Worm (Caenorhabditis elegans) whole organism, young adult: ENCODE measurements around the gene ccch-1.

Experiments used
- B0035.1 ChIP-seq: sonication (generic microtip); optimal IDR thresholded peaks from 2 replicates; lab custom pipeline; 2016; ENCODE audit warnings: missing genetic modification characterization, mild to moderate bottlenecking, missing compliant biosample characterization, missing genotype, missing genetic modification reagents
- C06A6.2 ChIP-seq: fragments of 200-800 bp; sonication (Bioruptor generic); conservative IDR thresholded peaks from 2 replicates; pipeline ENCODE4 v1.3.6; 2022; ENCODE audit warnings: missing genetic modification characterization, missing compliant biosample characterization
- C17E4.6 ChIP-seq: fragments of 200-800 bp; sonication (Bioruptor generic); IDR thresholded peaks from 2 replicates; pipeline ENCODE4 v1.3.6; 2022; ENCODE audit warnings: missing genetic modification reagents, missing genetic modification characterization, missing compliant biosample characterization
- D2030.7 ChIP-seq: fragments of 200-800 bp; sonication (Bioruptor generic); IDR thresholded peaks from 2 replicates; pipeline ENCODE4 v1.3.6; 2022; ENCODE audit warnings: missing genetic modification reagents, missing genetic modification characterization, missing compliant biosample characterization
- F23B12.7 ChIP-seq: sonication (generic microtip); optimal IDR thresholded peaks from 2 replicates; lab custom pipeline; 2017; ENCODE audit warnings: missing genetic modification characterization, mild to moderate bottlenecking, missing compliant biosample characterization, antibody characterized with exemption, moderate library complexity; ENCODE audit not compliant: insufficient read depth
- F33H1.4 ChIP-seq: fragments of 200-800 bp; sonication (Bioruptor generic); IDR thresholded peaks from 2 replicates; pipeline ENCODE4 v1.3.6; 2022; ENCODE audit warnings: missing genetic modification reagents, missing genetic modification characterization, missing compliant biosample characterization
- F57C9.4 ChIP-seq: sonication (generic microtip); optimal IDR thresholded peaks from 2 replicates; lab custom pipeline; 2017; ENCODE audit warnings: mild to moderate bottlenecking, missing genetic modification characterization, missing compliant biosample characterization
- K12H6.12 ChIP-seq: fragments of 200-800 bp; sonication (Bioruptor generic); optimal IDR thresholded peaks from 2 replicates; lab custom pipeline; 2018; ENCODE audit warnings: mild to moderate bottlenecking, missing genetic modification characterization, missing compliant biosample characterization
- Y53F4B.3 ChIP-seq: fragments of 200-800 bp; sonication (Bioruptor generic); IDR thresholded peaks from 2 replicates; pipeline ENCODE4 v1.3.6; 2022; ENCODE audit warnings: missing genetic modification reagents, missing genetic modification characterization, missing compliant biosample characterization
- Y56A3A.18 ChIP-seq: fragments of 200-800 bp; sonication (Bioruptor generic); IDR thresholded peaks from 2 replicates; pipeline ENCODE4 v1.3.6; 2022; ENCODE audit warnings: missing genetic modification reagents, missing genetic modification characterization, missing compliant biosample characterization
- Y95B8A.8 ChIP-seq: fragments of 200-800 bp; sonication (Bioruptor generic); IDR thresholded peaks from 2 replicates; pipeline ENCODE4 v1.3.6; 2022; ENCODE audit warnings: missing genetic modification reagents, missing genetic modification characterization, missing compliant biosample characterization
- aptf-2 ChIP-seq: fragments of 200-800 bp; sonication (Bioruptor generic); conservative IDR thresholded peaks from 2 replicates; pipeline ENCODE4 v1.3.6; 2022; ENCODE audit warnings: missing genetic modification reagents, missing genetic modification characterization, missing compliant biosample characterization
- athp-1 ChIP-seq: sonication (generic microtip); optimal IDR thresholded peaks from 2 replicates; lab custom pipeline; 2017; ENCODE audit warnings: mild to moderate bottlenecking, missing genetic modification characterization, missing compliant biosample characterization
- attf-5 ChIP-seq: fragments of 200-800 bp; sonication (Bioruptor generic); optimal IDR thresholded peaks from 2 replicates; lab custom pipeline; 2018; ENCODE audit warnings: mild to moderate bottlenecking, missing genetic modification characterization, missing compliant biosample characterization
- bed-2 ChIP-seq: fragments of 200-800 bp; sonication (Bioruptor generic); IDR thresholded peaks from 2 replicates; pipeline ENCODE4 v1.3.6; 2022; ENCODE audit warnings: missing genetic modification reagents, missing genetic modification characterization, missing compliant biosample characterization
- ccch-3 ChIP-seq: fragments of 200-800 bp; sonication (Bioruptor generic); optimal IDR thresholded peaks from 2 replicates; lab custom pipeline; 2018; ENCODE audit warnings: mild to moderate bottlenecking, missing genetic modification characterization, missing compliant biosample characterization
- cebp-2 ChIP-seq: fragments of 200-800 bp; sonication (Bioruptor generic); IDR thresholded peaks from 2 replicates; pipeline ENCODE4 v1.3.6; 2022; ENCODE audit warnings: missing genetic modification characterization, missing compliant biosample characterization
- ceh-27 ChIP-seq: fragments of 200-800 bp; sonication (Bioruptor generic); optimal IDR thresholded peaks from 2 replicates; lab custom pipeline; 2018; ENCODE audit warnings: mild to moderate bottlenecking, missing genetic modification characterization, moderate library complexity, missing compliant biosample characterization
- ceh-40 ChIP-seq: fragments of 200-800 bp; sonication (Bioruptor generic); IDR thresholded peaks from 2 replicates; pipeline ENCODE4 v1.3.6; 2022; ENCODE audit warnings: missing genetic modification characterization, missing compliant biosample characterization
- chd-7 ChIP-seq: sonication (generic microtip); optimal IDR thresholded peaks from 2 replicates; lab custom pipeline; 2016; ENCODE audit warnings: mild to moderate bottlenecking, missing genetic modification characterization, moderate library complexity, missing compliant biosample characterization
- dpff-1 ChIP-seq: sonication (generic microtip); optimal IDR thresholded peaks from 2 replicates; lab custom pipeline; 2017; ENCODE audit warnings: mild to moderate bottlenecking, missing genetic modification characterization, missing compliant biosample characterization
- ekl-4 ChIP-seq: fragments of 200-800 bp; sonication (Bioruptor generic); IDR thresholded peaks from 2 replicates; pipeline ENCODE4 v1.3.6; 2022; ENCODE audit warnings: missing genetic modification reagents, missing genetic modification characterization, missing compliant biosample characterization
- ets-4 ChIP-seq: fragments of 200-800 bp; sonication (Bioruptor generic); optimal IDR thresholded peaks from 2 replicates; lab custom pipeline; 2018; ENCODE audit warnings: mild to moderate bottlenecking, missing genetic modification characterization, missing compliant biosample characterization
- hlh-12 ChIP-seq: sonication (generic microtip); optimal IDR thresholded peaks from 2 replicates; lab custom pipeline; 2016; ENCODE audit warnings: missing genetic modification characterization, missing compliant biosample characterization
- hlh-26 ChIP-seq: fragments of 200-800 bp; sonication (Bioruptor generic); conservative IDR thresholded peaks from 2 replicates; pipeline ENCODE4 v1.3.6; 2022; ENCODE audit warnings: missing genetic modification reagents, missing genetic modification characterization, missing compliant biosample characterization
- hrde-1 ChIP-seq: sonication (generic microtip); optimal IDR thresholded peaks from 2 replicates; lab custom pipeline; 2016; ENCODE audit warnings: missing genetic modification characterization, mild to moderate bottlenecking, missing compliant biosample characterization, moderate library complexity, missing genotype, missing genetic modification reagents, borderline replicate concordance
- madf-6 ChIP-seq: fragments of 200-800 bp; sonication (Bioruptor generic); IDR thresholded peaks from 2 replicates; pipeline ENCODE4 v1.3.6; 2022; ENCODE audit warnings: missing genetic modification reagents, missing genetic modification characterization, missing compliant biosample characterization
- mcd-1 ChIP-seq: fragments of 200-800 bp; sonication (Bioruptor generic); IDR thresholded peaks from 2 replicates; pipeline ENCODE4 v1.3.6; 2022; ENCODE audit warnings: missing genetic modification reagents, missing genetic modification characterization, missing compliant biosample characterization
- nfyb-1 ChIP-seq: fragments of 200-800 bp; sonication (Bioruptor generic); IDR thresholded peaks from 2 replicates; pipeline ENCODE4 v1.3.6; 2022; ENCODE audit warnings: missing genetic modification reagents, missing genetic modification characterization, missing compliant biosample characterization
- nhr-80 ChIP-seq: sonication (generic microtip); optimal IDR thresholded peaks from 2 replicates; lab custom pipeline; 2016; ENCODE audit warnings: missing genetic modification characterization, missing compliant biosample characterization
- repo-1 ChIP-seq: sonication (generic microtip); optimal IDR thresholded peaks from 2 replicates; lab custom pipeline; 2017; ENCODE audit warnings: mild to moderate bottlenecking, missing genetic modification characterization, missing compliant biosample characterization
- snpc-1.1 ChIP-seq: sonication (generic microtip); optimal IDR thresholded peaks from 2 replicates; lab custom pipeline; 2017; ENCODE audit warnings: missing genetic modification characterization, mild to moderate bottlenecking, missing compliant biosample characterization, antibody characterized with exemption, moderate library complexity, missing genotype, missing genetic modification reagents; ENCODE audit not compliant: insufficient read depth
- snpc-4 ChIP-seq, 5 experiments: fragments of 150-350 bp in 1 of 5; sonication (generic microtip) in 4 of 5; optimal IDR thresholded peaks; 2 replicates each; lab custom pipeline; 2014 to 2018; ENCODE audit warnings: missing genetic modification characterization in 5 of 5, missing biosample characterization in 3 of 5, antibody characterized with exemption in 2 of 5, mild to moderate bottlenecking in 2 of 5, missing compliant biosample characterization in 2 of 5, missing genotype in 2 of 5, moderate library complexity in 2 of 5, missing genetic modification reagents in 1 of 5
- tlf-1 ChIP-seq: fragments of 200-800 bp; sonication (Bioruptor generic); optimal IDR thresholded peaks from 2 replicates; lab custom pipeline; 2018; ENCODE audit warnings: mild to moderate bottlenecking, missing genetic modification characterization, missing compliant biosample characterization
- ztf-22 ChIP-seq: fragments of 200-800 bp; sonication (Bioruptor generic); optimal IDR thresholded peaks from 2 replicates; lab custom pipeline; 2018; ENCODE audit warnings: mild to moderate bottlenecking, missing genetic modification characterization, moderate library complexity, missing compliant biosample characterization
- ztf-26 ChIP-seq: sonication (generic microtip); optimal IDR thresholded peaks from 2 replicates; lab custom pipeline; 2017; ENCODE audit warnings: missing genetic modification characterization, missing compliant biosample characterization

Gene ccch-1

ce11 chrV:11488288-11488687, 39.3 kb upstream of the ccch-1 start:
- TF ChIP-seq snpc-1.1 (peak; percentile 66), K12H6.12 (no peak), ztf-22 (GFP tag; lab: Kevin White, UChicago) (no peak), snpc-4 (GFP tag; optimal IDR thresholded peaks at IDR 0.05; lab: Kevin White, UChicago) (no peak), snpc-4 (tag; optimal IDR thresholded peaks at IDR 0.05; lab: Kevin White, UChicago) (peak in 3 of 4 experiments; percentile 2 to 83 (median 70))

ce11 chrV:11490382-11490781, 37.2 kb upstream of the ccch-1 start, which contains the start of gene dhs-19:
TSS of gene dhs-19 (minus strand) at chrV:11490482.
- no peak for TF ChIP-seq C06A6.2
- no peak for TF ChIP-seq ztf-26 (tag; lab: Kevin White, UChicago)
- TF ChIP-seq dpff-1 (tag; lab: Kevin White, UChicago): no peak
- TF ChIP-seq C17E4.6 (GFP tag; lab: Robert Waterston, UW): no peak
- no peak for TF ChIP-seq athp-1 (tag; lab: Kevin White, UChicago)
- no peak for TF ChIP-seq F33H1.4
- TF ChIP-seq F57C9.4 (tag; lab: Kevin White, UChicago): no peak
- TF ChIP-seq hlh-12 (tag; lab: Kevin White, UChicago): no peak
- no peak for TF ChIP-seq ceh-27 (GFP tag; lab: Kevin White, UChicago)
- no peak for TF ChIP-seq Y56A3A.18 (GFP tag; lab: Robert Waterston, UW)

ce11 chrV:11492456-11492855, 35.2 kb upstream of the ccch-1 start, which contains the start of gene T11F9.21:
TSS of gene T11F9.21 (plus strand) at chrV:11492756.
- TF ChIP-seq ceh-40 (no peak), tlf-1 (GFP tag; lab: Kevin White, UChicago) (no peak), mcd-1 (GFP tag; lab: Robert Waterston, UW) (no peak), B0035.1 (tag; lab: Kevin White, UChicago) (no peak), attf-5 (no peak), ccch-3 (GFP tag; lab: Kevin White, UChicago) (no peak), hlh-26 (no peak), cebp-2 (GFP tag; lab: Robert Waterston, UW) (no peak), nfyb-1 (no peak), aptf-2 (GFP tag; lab: Robert Waterston, UW) (no peak), F33H1.4 (no peak), nhr-80 (tag; lab: Kevin White, UChicago) (no peak), chd-7 (tag; lab: Kevin White, UChicago) (no peak), ets-4 (no peak), Y53F4B.3 (GFP tag; lab: Robert Waterston, UW) (no peak), bed-2 (no peak), Y95B8A.8 (GFP tag; lab: Robert Waterston, UW) (no peak), F23B12.7 (tag; lab: Kevin White, UChicago) (no peak), D2030.7 (GFP tag; lab: Robert Waterston, UW) (no peak), madf-6 (no peak)

- no peak for TF ChIP-seq tlf-1 (GFP tag; lab: Kevin White, UChicago)
- TF ChIP-seq C06A6.2: no peak
- TF ChIP-seq ztf-22 (GFP tag; lab: Kevin White, UChicago): no peak
- no peak for TF ChIP-seq hrde-1 (tag; lab: Kevin White, UChicago)
- no peak for TF ChIP-seq repo-1 (tag; lab: Kevin White, UChicago)
- TF ChIP-seq ekl-4 (GFP tag; lab: Robert Waterston, UW): no peak
Measured at ce11 chrV:11496283-11496682, 31.3 kb upstream of the ccch-1 start, which contains the start of gene htrl-1. TSS of gene htrl-1 (minus strand) at chrV:11496383.
